Worm (Caenorhabditis elegans): ENCODE data around the gene Y46E12BL.2.

DNA sequence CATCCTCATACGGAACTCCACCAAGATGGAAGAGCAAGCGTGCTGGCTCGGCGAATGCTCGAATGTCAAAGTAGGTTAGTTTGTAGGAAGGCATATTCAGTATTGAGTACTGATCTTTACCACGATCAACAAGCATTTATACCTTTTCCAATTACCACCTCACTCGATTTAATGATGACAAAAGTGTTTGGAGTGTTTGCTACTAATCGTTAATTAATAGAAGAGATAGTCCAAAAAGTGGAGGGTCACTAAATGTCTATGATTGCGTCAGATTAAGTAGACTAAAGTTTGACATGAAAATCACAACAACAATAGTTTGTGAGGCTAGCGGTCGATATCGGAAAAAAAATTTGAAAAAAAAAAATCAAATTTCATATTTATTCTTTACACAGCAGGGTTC lies 49.6 kb upstream of the Y46E12BL.2 start, which contains the start of gene gst-34:
- no peak for TF ChIP-seq hmg-4 (GFP tag; optimal IDR thresholded peaks at IDR 0.05)
- TF ChIP-seq tbx-11 (GFP tag; IDR thresholded peaks at IDR 0.05) = no peak
- TF ChIP-seq sea-1 (GFP tag; conservative IDR thresholded peaks at IDR 0.05) = no peak
- TF ChIP-seq hmbx-1 (tag; optimal IDR thresholded peaks at IDR 0.05) = no peak
- TF ChIP-seq flt-1 (GFP tag; IDR thresholded peaks at IDR 0.05) = no peak
- TF ChIP-seq B0310.2 (tag; optimal IDR thresholded peaks at IDR 0.05) = no peak
- no peak for TF ChIP-seq ama-1 (optimal IDR thresholded peaks at IDR 0.05)
- TF ChIP-seq tra-4 (tag; optimal IDR thresholded peaks at IDR 0.05) = no peak
- TF ChIP-seq pes-1 (GFP tag; IDR thresholded peaks at IDR 0.05) = no peak

Data from whole organism, early embryonic.